Fruit fly (Drosophila melanogaster) whole organism, pupa: ENCODE results near the gene CG17726.

Experiments used
- CG10348 ChIP-seq: fragments of 200-800 bp; sonication (Bioruptor generic); IDR thresholded peaks from 2 replicates; pipeline ENCODE4 v1.3.6; 2022; ENCODE audit warnings: missing biosample characterization, missing genetic modification characterization
- CG12605 ChIP-seq: fragments of 200-800 bp; sonication (Bioruptor generic); IDR thresholded peaks from 2 replicates; pipeline ENCODE4 v1.3.6; 2022; ENCODE audit warnings: missing biosample characterization, missing genetic modification characterization
- CG13204 ChIP-seq: fragments of 200-800 bp; sonication (Bioruptor generic); optimal IDR thresholded peaks from 2 replicates; lab custom pipeline; 2018; ENCODE audit warnings: missing biosample characterization, mild to moderate bottlenecking, missing genetic modification characterization, moderate library complexity
- CG14655 ChIP-seq: fragments of 200-800 bp; sonication (Bioruptor generic); optimal IDR thresholded peaks from 3 replicates; lab custom pipeline; 2017; ENCODE audit warnings: mild to moderate bottlenecking, missing biosample characterization, missing genetic modification reagents, missing genetic modification characterization
- CG15710 ChIP-seq: fragments of 200-800 bp; sonication (Bioruptor generic); optimal IDR thresholded peaks from 2 replicates; lab custom pipeline; 2018; ENCODE audit warnings: missing biosample characterization, mild to moderate bottlenecking, missing genetic modification characterization, moderate library complexity
- CG17806 ChIP-seq: fragments of 200-800 bp; sonication (Bioruptor generic); optimal IDR thresholded peaks from 2 replicates; lab custom pipeline; 2018; ENCODE audit warnings: missing biosample characterization, mild to moderate bottlenecking, missing genetic modification characterization, moderate library complexity
- CG32121 ChIP-seq: fragments of 200-800 bp; sonication (Bioruptor generic); IDR thresholded peaks from 2 replicates; pipeline ENCODE4 v1.3.6; 2022; ENCODE audit warnings: missing biosample characterization, missing genetic modification characterization
- CG34367 ChIP-seq: fragments of 200-800 bp; sonication (Bioruptor generic); optimal IDR thresholded peaks from 2 replicates; lab custom pipeline; 2018; ENCODE audit warnings: missing biosample characterization, mild to moderate bottlenecking, missing genetic modification characterization
- CG4496 ChIP-seq: fragments of 200-800 bp; sonication (Bioruptor generic); IDR thresholded peaks from 3 replicates; pipeline ENCODE4 v1.3.6; 2022; ENCODE audit warnings: missing biosample characterization, missing genetic modification characterization
- CG8159 ChIP-seq: fragments of 200-800 bp; sonication (Bioruptor generic); optimal IDR thresholded peaks from 3 replicates; lab custom pipeline; 2018; ENCODE audit warnings: missing biosample characterization, mild to moderate bottlenecking, missing genetic modification characterization, moderate library complexity
- CG8301 ChIP-seq: fragments of 200-800 bp; sonication (Bioruptor generic); optimal IDR thresholded peaks from 2 replicates; lab custom pipeline; 2018; ENCODE audit warnings: missing biosample characterization, mild to moderate bottlenecking, missing genetic modification characterization
- CG9948 ChIP-seq: fragments of 200-800 bp; sonication (Bioruptor generic); optimal IDR thresholded peaks from 2 replicates; lab custom pipeline; 2018; ENCODE audit warnings: missing biosample characterization, mild to moderate bottlenecking, missing genetic modification characterization, moderate library complexity
- D1 ChIP-seq: fragments of 200-800 bp; sonication (Bioruptor generic); optimal IDR thresholded peaks from 2 replicates; lab custom pipeline; 2018; ENCODE audit warnings: missing biosample characterization, mild to moderate bottlenecking, missing genetic modification characterization, moderate library complexity
- EcR ChIP-seq: fragments of 200-800 bp; sonication (Bioruptor generic); optimal IDR thresholded peaks from 3 replicates; lab custom pipeline; 2019; ENCODE audit warnings: missing biosample characterization, missing genetic modification characterization, mild to moderate bottlenecking, moderate library complexity, missing genetic modification reagents
- Ets98B ChIP-seq: fragments of 200-800 bp; sonication (Bioruptor generic); IDR thresholded peaks from 2 replicates; pipeline ENCODE4 v1.3.6; 2022; ENCODE audit warnings: missing biosample characterization, missing genetic modification characterization
- Pif1A ChIP-seq: fragments of 200-800 bp; sonication (Bioruptor generic); optimal IDR thresholded peaks from 3 replicates; lab custom pipeline; 2016; ENCODE audit warnings: missing biosample characterization, missing genetic modification characterization
- Pif1B ChIP-seq: fragments of 200-800 bp; sonication (Bioruptor generic); optimal IDR thresholded peaks from 3 replicates; lab custom pipeline; 2016; ENCODE audit warnings: missing biosample characterization, missing genetic modification characterization
- Snoo ChIP-seq: fragments of 200-800 bp; sonication (Bioruptor generic); optimal IDR thresholded peaks from 3 replicates; lab custom pipeline; 2017; ENCODE audit warnings: missing biosample characterization, mild to moderate bottlenecking, missing genetic modification characterization, inconsistent platforms
- fd96Ca ChIP-seq: fragments of 200-800 bp; sonication (Bioruptor generic); IDR thresholded peaks from 3 replicates; pipeline ENCODE4 v1.3.6; 2022; ENCODE audit warnings: missing biosample characterization, missing genetic modification characterization
- gl ChIP-seq: fragments of 200-800 bp; sonication (Bioruptor generic); optimal IDR thresholded peaks from 2 replicates; lab custom pipeline; 2018; ENCODE audit warnings: missing biosample characterization, mild to moderate bottlenecking, missing genetic modification characterization
- rn ChIP-seq: fragments of 200-800 bp; sonication (Bioruptor generic); IDR thresholded peaks from 2 replicates; pipeline ENCODE4 v1.3.6; 2022; ENCODE audit warnings: missing biosample characterization, missing genetic modification characterization

Gene CG17726

dm6 chr3R:11254382-11254953, 27.9 kb downstream of the CG17726 start:
- TF ChIP-seq EcR: no peak
- TF ChIP-seq Pif1A: no peak
- TF ChIP-seq gl (tag; lab: Kevin White, UChicago): no peak
- no peak for TF ChIP-seq CG13204 (GFP tag; lab: Kevin White, UChicago)
- no peak for TF ChIP-seq CG4496 (GFP tag; lab: Robert Waterston, UW)
- no peak for TF ChIP-seq fd96Ca (GFP tag; lab: Robert Waterston, UW)
- TF ChIP-seq CG32121: no peak
- no peak for TF ChIP-seq CG10348
- no peak for TF ChIP-seq CG15710
- TF ChIP-seq Ets98B: no peak
- TF ChIP-seq CG12605 (GFP tag; lab: Robert Waterston, UW): no peak
- TF ChIP-seq rn (GFP tag; lab: Robert Waterston, UW): no peak
- no peak for TF ChIP-seq Snoo (tag; lab: Kevin White, UChicago)
- no peak for TF ChIP-seq CG8301 (tag; lab: Kevin White, UChicago)
- TF ChIP-seq CG8159: no peak
- TF ChIP-seq CG34367 (tag; lab: Kevin White, UChicago): no peak

DNA sequence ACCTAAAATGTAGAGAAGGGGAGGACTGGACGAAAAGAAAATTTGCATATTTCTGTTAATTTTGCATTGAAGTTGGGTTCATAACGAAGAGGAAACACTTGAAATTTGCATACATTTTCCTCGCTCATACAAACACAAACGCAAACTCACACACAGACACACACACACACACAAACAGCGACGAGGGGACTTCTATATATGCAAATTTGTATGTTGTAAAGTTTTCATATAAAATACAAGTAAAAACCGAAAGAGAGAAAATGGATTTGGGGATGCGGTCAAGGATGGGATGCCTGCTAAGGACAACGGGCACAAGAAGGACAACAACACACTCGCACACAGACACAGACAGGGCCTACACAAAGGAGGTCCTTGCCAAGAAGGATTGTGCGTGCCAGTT, 31.0 kb downstream of the CG17726 start:
- TF ChIP-seq CG15710: no peak

DNA sequence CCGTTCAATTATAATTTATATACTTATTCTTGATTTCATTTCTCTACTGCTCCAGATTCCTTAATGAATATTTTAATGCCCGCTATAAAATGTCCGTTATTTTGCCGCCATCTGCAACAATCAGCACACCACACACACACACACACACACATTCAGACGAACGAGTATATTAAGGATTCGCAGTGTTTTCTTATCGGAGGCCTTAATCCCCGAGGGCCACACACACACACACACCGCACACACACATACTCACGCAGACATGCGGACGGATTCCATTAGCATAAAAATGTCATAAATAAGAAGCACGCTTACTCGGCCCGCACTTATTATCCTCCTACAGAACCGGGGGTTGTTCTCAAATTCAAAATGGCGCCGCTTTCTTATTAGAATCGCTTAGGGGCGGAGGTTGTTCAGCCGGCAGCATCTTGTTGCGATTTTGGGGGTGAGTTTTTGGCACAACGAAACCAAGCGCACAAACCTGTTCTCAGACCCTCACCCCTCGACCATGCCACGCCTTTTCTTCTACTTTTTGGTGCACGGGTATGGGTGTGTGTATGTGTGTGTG, 34.5 kb downstream of the CG17726 start:
- TF ChIP-seq Snoo (tag; lab: Kevin White, UChicago) (no peak), fd96Ca (GFP tag; lab: Robert Waterston, UW) (no peak), CG12605 (GFP tag; lab: Robert Waterston, UW) (no peak), Pif1B (GFP tag; lab: Kevin White, UChicago) (no peak), CG17806 (no peak), CG4496 (GFP tag; lab: Robert Waterston, UW) (no peak), CG32121 (no peak), EcR (no peak), CG8301 (tag; lab: Kevin White, UChicago) (no peak), CG13204 (GFP tag; lab: Kevin White, UChicago) (no peak), CG34367 (tag; lab: Kevin White, UChicago) (no peak), rn (GFP tag; lab: Robert Waterston, UW) (no peak), D1 (tag; lab: Kevin White, UChicago) (no peak), gl (tag; lab: Kevin White, UChicago) (no peak), CG10348 (no peak), CG14655 (GFP tag; lab: Kevin White, UChicago) (no peak), Ets98B (no peak), CG9948 (tag; lab: Kevin White, UChicago) (no peak), Pif1A (no peak)

DNA sequence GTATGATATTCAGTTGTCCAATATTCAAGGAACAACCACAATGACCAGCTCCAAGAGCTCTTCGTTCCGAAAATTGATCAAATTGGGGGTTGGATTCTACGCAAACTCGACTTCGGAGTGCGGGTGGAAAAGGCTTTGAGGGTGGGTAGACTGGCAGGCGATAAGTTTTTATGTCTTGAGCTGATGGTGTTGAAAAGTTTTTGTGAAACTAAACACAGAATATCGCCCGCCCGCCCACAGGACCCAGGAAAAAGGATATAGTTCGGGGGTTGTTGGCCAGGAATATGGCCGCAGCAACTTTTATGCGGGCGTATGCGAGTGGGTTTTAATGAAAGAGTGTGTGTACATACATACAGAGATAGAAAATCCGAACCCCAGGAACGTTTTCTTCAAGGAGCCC, 37.0 kb downstream of the CG17726 start:
- TF ChIP-seq D1 (tag; lab: Kevin White, UChicago) (no peak), EcR (no peak), Pif1B (GFP tag; lab: Kevin White, UChicago) (no peak), CG15710 (no peak), CG9948 (tag; lab: Kevin White, UChicago) (no peak)

- peak; percentile 64 for TF ChIP-seq Pif1A
- TF ChIP-seq CG8159: peak; percentile 41
- peak; percentile 4 for TF ChIP-seq D1 (tag; lab: Kevin White, UChicago)
- TF ChIP-seq CG17806: no peak
- TF ChIP-seq CG32121: no peak
- peak; percentile 76 for TF ChIP-seq CG14655 (GFP tag; lab: Kevin White, UChicago)
- TF ChIP-seq CG8301 (tag; lab: Kevin White, UChicago): peak; percentile 55
- no peak for TF ChIP-seq EcR
- TF ChIP-seq Snoo (tag; lab: Kevin White, UChicago): no peak
- no peak for TF ChIP-seq fd96Ca (GFP tag; lab: Robert Waterston, UW)
- no peak for TF ChIP-seq CG10348
- no peak for TF ChIP-seq rn (GFP tag; lab: Robert Waterston, UW)
- peak; percentile 45 for TF ChIP-seq Pif1B (GFP tag; lab: Kevin White, UChicago)
- TF ChIP-seq CG15710: peak; percentile 19
- peak; percentile 53 for TF ChIP-seq CG34367 (tag; lab: Kevin White, UChicago)
- TF ChIP-seq CG4496 (GFP tag; lab: Robert Waterston, UW): no peak; the same call in 2 of the 3 replicates
- 0 out of 2 replicates have a peak, but pooled peaks have one; percentile 9 for TF ChIP-seq CG12605 (GFP tag; lab: Robert Waterston, UW)
- TF ChIP-seq CG13204 (GFP tag; lab: Kevin White, UChicago): peak; percentile 11
- TF ChIP-seq gl (tag; lab: Kevin White, UChicago): no peak
Observed at dm6 chr3R:11269013-11269412, 42.5 kb downstream of the CG17726 start.

dm6 chr3R:11270574-11270973, 44.0 kb downstream of the CG17726 start:
- TF ChIP-seq CG12605 (GFP tag; lab: Robert Waterston, UW) (no peak), Ets98B (no peak), fd96Ca (GFP tag; lab: Robert Waterston, UW) (no peak)

- TF ChIP-seq EcR: no peak
- TF ChIP-seq Snoo (tag; lab: Kevin White, UChicago): no peak
- TF ChIP-seq Pif1B (GFP tag; lab: Kevin White, UChicago): no peak
- no peak for TF ChIP-seq CG8159
- no peak for TF ChIP-seq CG14655 (GFP tag; lab: Kevin White, UChicago)
- no peak for TF ChIP-seq D1 (tag; lab: Kevin White, UChicago)
- no peak for TF ChIP-seq CG12605 (GFP tag; lab: Robert Waterston, UW)
- no peak for TF ChIP-seq Ets98B
- TF ChIP-seq CG10348: no peak
- no peak for TF ChIP-seq fd96Ca (GFP tag; lab: Robert Waterston, UW)
- no peak for TF ChIP-seq rn (GFP tag; lab: Robert Waterston, UW)
- TF ChIP-seq CG17806: no peak
- TF ChIP-seq CG8301 (tag; lab: Kevin White, UChicago): no peak
- no peak for TF ChIP-seq CG32121
Observed at dm6 chr3R:11272667-11273066, 46.1 kb downstream of the CG17726 start.
